Worm (Caenorhabditis elegans): Measurements from ENCODE around the gene F21A3.2.

The F21A3.2 gene

DNA sequence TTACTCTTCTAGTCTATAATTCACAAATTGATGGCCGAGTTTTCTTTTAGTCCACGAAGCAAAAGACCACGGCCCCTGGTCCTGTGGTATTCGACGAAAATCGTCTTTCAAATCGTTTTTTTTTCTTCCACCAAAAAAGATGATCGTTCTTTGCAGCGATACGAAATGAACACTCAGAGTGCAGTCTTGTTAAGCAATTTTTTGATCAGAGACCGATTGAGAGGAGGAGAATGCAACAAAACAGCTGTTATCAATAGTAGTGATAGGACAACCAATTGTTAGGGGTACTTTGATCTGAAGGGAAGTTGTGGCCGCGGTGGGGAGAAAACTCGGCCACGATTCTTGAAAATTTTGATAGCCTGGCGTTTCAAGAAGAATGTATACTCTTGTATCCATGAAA lies 30.2 kb upstream of the F21A3.2 start:
- TF ChIP-seq athp-1 (tag; optimal IDR thresholded peaks at IDR 0.05) (no peak), tbp1 (GFP tag; optimal IDR thresholded peaks at IDR 0.05) (peak; percentile 22), lin-54 (GFP tag; optimal IDR thresholded peaks at IDR 0.05) (peak; percentile 11), snpc-4 (GFP tag; optimal IDR thresholded peaks at IDR 0.05) (no peak), snpc-4 (tag; optimal IDR thresholded peaks at IDR 0.05) (peak in 1 of 4 experiments; percentile 13), zim-3 (tag; optimal IDR thresholded peaks at IDR 0.05) (no peak), nhr-80 (tag; optimal IDR thresholded peaks at IDR 0.05) (peak; percentile 61), ztf-25 (GFP tag; IDR thresholded peaks at IDR 0.05) (no peak), ztf-28 (GFP tag; IDR thresholded peaks at IDR 0.05) (no peak), nfya-2 (GFP tag; IDR thresholded peaks at IDR 0.05) (no peak), ztf-26 (tag; optimal IDR thresholded peaks at IDR 0.05) (peak; percentile 69), F23B12.7 (tag; optimal IDR thresholded peaks at IDR 0.05; ENCODE audit: insufficient read depth) (no peak), somi-1 (GFP tag; optimal IDR thresholded peaks at IDR 0.05) (peak; percentile 37), B0336.3 (GFP tag; IDR thresholded peaks at IDR 0.05) (no peak), D2030.7 (GFP tag; IDR thresholded peaks at IDR 0.05) (no peak), C06A6.2 (GFP tag; conservative IDR thresholded peaks at IDR 0.05) (0 out of 2 replicates have a peak, but pooled peaks have one; percentile 24), chd-7 (tag; optimal IDR thresholded peaks at IDR 0.05) (peak; percentile 12), F52B5.7 (tag; optimal IDR thresholded peaks at IDR 0.05) (no peak), sptf-2 (GFP tag; optimal IDR thresholded peaks at IDR 0.05) (no peak), ztf-18 (tag; optimal IDR thresholded peaks at IDR 0.05) (no peak), snpc-1.1 (tag; optimal IDR thresholded peaks at IDR 0.05; ENCODE audit: insufficient read depth) (no peak), lin-40 (tag; optimal IDR thresholded peaks at IDR 0.05) (peak; percentile 4)

DNA sequence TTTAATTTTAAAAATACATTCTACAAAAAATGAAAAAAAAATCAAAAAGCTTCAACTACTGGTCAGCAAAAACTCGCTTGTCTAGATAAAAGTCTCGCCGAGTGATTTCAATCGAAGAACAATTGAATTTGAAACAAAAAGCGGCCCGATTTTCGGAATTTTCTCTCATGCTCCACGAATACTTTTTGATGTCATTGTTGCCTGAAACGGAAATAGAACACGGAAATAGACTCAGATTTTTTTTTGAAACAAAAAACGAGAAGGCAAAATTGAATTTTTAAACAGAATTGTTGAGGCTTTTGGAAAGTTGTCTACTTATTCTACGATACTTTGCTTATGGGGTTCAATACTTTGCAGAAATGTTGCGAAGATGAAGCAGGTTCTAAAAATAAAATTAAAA lies 29.7 kb upstream of the F21A3.2 start:
- TF ChIP-seq F10E7.11 (tag; optimal IDR thresholded peaks at IDR 0.05) (no peak), pha-4 (tag; optimal IDR thresholded peaks at IDR 0.05) (no peak), ceh-91 (GFP tag; IDR thresholded peaks at IDR 0.05) (no peak), attf-5 (GFP tag; optimal IDR thresholded peaks at IDR 0.05) (no peak), dpff-1 (tag; optimal IDR thresholded peaks at IDR 0.05) (no peak), F22D6.2 (tag; optimal IDR thresholded peaks at IDR 0.05) (no peak), nhr-80 (tag; optimal IDR thresholded peaks at IDR 0.05) (no peak), dpl-1 (GFP tag; optimal IDR thresholded peaks at IDR 0.05) (no peak), rec-8 (tag; optimal IDR thresholded peaks at IDR 0.05) (no peak), Y53F4B.3 (GFP tag; IDR thresholded peaks at IDR 0.05) (no peak), ztf-3 (GFP tag; optimal IDR thresholded peaks at IDR 0.05) (no peak), Y56A3A.18 (GFP tag; IDR thresholded peaks at IDR 0.05) (no peak), ztf-28 (GFP tag; IDR thresholded peaks at IDR 0.05) (no peak), mcd-1 (GFP tag; IDR thresholded peaks at IDR 0.05) (no peak), sea-2 (GFP tag; IDR thresholded peaks at IDR 0.05) (no peak), ztf-26 (tag; optimal IDR thresholded peaks at IDR 0.05) (no peak)

DNA sequence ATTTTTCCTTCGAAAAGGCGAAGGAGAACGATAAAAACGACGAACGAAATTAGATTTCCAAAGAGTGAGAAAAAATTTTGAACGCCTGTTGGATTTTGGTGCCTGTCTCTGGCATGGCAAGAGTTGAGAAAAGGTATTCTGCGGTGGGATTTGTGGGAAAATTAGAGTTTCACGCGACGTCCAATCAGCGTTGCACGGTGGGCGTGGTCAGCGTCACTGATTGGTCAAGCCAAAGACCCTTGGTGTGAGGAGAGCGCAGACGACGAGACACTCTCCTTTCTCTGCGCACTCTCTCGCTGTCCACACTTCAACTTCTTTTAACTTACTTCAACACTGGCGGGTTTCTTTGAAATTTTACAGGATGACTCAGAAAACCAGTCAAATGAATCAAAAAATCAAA lies 28.8 kb upstream of the F21A3.2 start:
- TF ChIP-seq dpl-1 (GFP tag; optimal IDR thresholded peaks at IDR 0.05) (no peak), zfh-2 (GFP tag; conservative IDR thresholded peaks at IDR 0.05) (peak; percentile 46), ceh-40 (GFP tag; IDR thresholded peaks at IDR 0.05) (no peak), B0336.3 (GFP tag; IDR thresholded peaks at IDR 0.05) (no peak), ztf-26 (tag; optimal IDR thresholded peaks at IDR 0.05) (no peak), madf-8 (GFP tag; conservative IDR thresholded peaks at IDR 0.05) (no peak), Y56A3A.18 (GFP tag; IDR thresholded peaks at IDR 0.05) (no peak), dox-1 (GFP tag; IDR thresholded peaks at IDR 0.05) (no peak), xnd-1 (tag; optimal IDR thresholded peaks at IDR 0.05) (no peak), T26A5.8 (tag; optimal IDR thresholded peaks at IDR 0.05) (no peak), gei-17 (GFP tag; optimal IDR thresholded peaks at IDR 0.05) (no peak), ztf-25 (GFP tag; IDR thresholded peaks at IDR 0.05) (no peak), nfyb-1 (GFP tag; IDR thresholded peaks at IDR 0.05) (peak; percentile 66; the same call in 1 of the 2 replicates), sea-2 (GFP tag; IDR thresholded peaks at IDR 0.05) (no peak)

Measured in whole organism, young adult.